Worm (Caenorhabditis elegans) whole organism, young adult: ENCODE data around the gene Y39A1A.20.

ENCODE experiments used
- B0261.1 ChIP-seq: sonication (generic microtip); optimal IDR thresholded peaks from 2 replicates; lab custom pipeline; 2016; ENCODE audit warnings: mild to moderate bottlenecking, missing genetic modification characterization, moderate library complexity, missing compliant biosample characterization
- F33H1.4 ChIP-seq: fragments of 200-800 bp; sonication (Bioruptor generic); IDR thresholded peaks from 2 replicates; pipeline ENCODE4 v1.3.6; 2022; ENCODE audit warnings: missing genetic modification reagents, missing genetic modification characterization, missing compliant biosample characterization
- ama-1 ChIP-seq, 3 experiments: fragments of 150-350 bp in 1 of 3; sonication (generic microtip) in 2 of 3; optimal IDR thresholded peaks; 2 replicates each; lab custom pipeline; 2014 to 2018; ENCODE audit warnings: missing biosample characterization in 2 of 3, missing genetic modification characterization in 2 of 3, missing genetic modification reagents in 2 of 3
- ceh-40 ChIP-seq: fragments of 200-800 bp; sonication (Bioruptor generic); IDR thresholded peaks from 2 replicates; pipeline ENCODE4 v1.3.6; 2022; ENCODE audit warnings: missing genetic modification characterization, missing compliant biosample characterization
- ets-4 ChIP-seq: fragments of 200-800 bp; sonication (Bioruptor generic); optimal IDR thresholded peaks from 2 replicates; lab custom pipeline; 2018; ENCODE audit warnings: mild to moderate bottlenecking, missing genetic modification characterization, missing compliant biosample characterization
- hlh-26 ChIP-seq: fragments of 200-800 bp; sonication (Bioruptor generic); conservative IDR thresholded peaks from 2 replicates; pipeline ENCODE4 v1.3.6; 2022; ENCODE audit warnings: missing genetic modification reagents, missing genetic modification characterization, missing compliant biosample characterization
- pha-4 ChIP-seq: fragments of 150-350 bp; sonication (generic microtip); optimal IDR thresholded peaks from 2 replicates; lab custom pipeline; 2014; ENCODE audit warnings: missing biosample characterization, missing genetic modification reagents, missing genetic modification characterization
- sea-2 ChIP-seq: fragments of 200-800 bp; sonication (Bioruptor generic); IDR thresholded peaks from 2 replicates; pipeline ENCODE4 v1.3.6; 2022; ENCODE audit warnings: missing genetic modification characterization, missing compliant biosample characterization
- tbp1 ChIP-seq: fragments of 200-800 bp; sonication (Bioruptor generic); optimal IDR thresholded peaks from 2 replicates; lab custom pipeline; 2018; ENCODE audit warnings: mild to moderate bottlenecking, missing genetic modification characterization, missing compliant biosample characterization

ce11 chrIII:10736322-10736985 lies 36.1 kb upstream of the Y39A1A.20 start:
- TF ChIP-seq sea-2 (no peak), hlh-26 (no peak), F33H1.4 (GFP tag; lab: Robert Waterston, UW) (peak; percentile 60), B0261.1 (tag; lab: Kevin White, UChicago) (no peak), tbp1 (GFP tag; lab: Kevin White, UChicago) (no peak), ets-4 (no peak), ama-1 (optimal IDR thresholded peaks at IDR 0.05; lab: Kevin White, UChicago) (no peak), ama-1 (GFP tag; optimal IDR thresholded peaks at IDR 0.05; lab: Kevin White, UChicago) (no peak), pha-4 (tag; lab: Kevin White, UChicago) (no peak), ceh-40 (GFP tag; lab: Robert Waterston, UW) (no peak)
